Fruit fly (Drosophila melanogaster): ENCODE measurements around the gene CG32284.
A peak's percentile ranks its signal among the peaks of the same experiment; 100 is the strongest.

Gene CG32284

dm6 chr3L:3198447-3199402, 12.3 kb downstream of the CG32284 start, which contains the start of the genes CG32276 and gry (continued):
- TF ChIP-seq Sox102F (GFP tag; optimal IDR thresholded peaks at IDR 0.05) = no peak
- peak; percentile 77 for TF ChIP-seq Fer1 (GFP tag; optimal IDR thresholded peaks at IDR 0.05)
- TF ChIP-seq CG32772 (GFP tag; IDR thresholded peaks at IDR 0.05) = peak; percentile 73
- TF ChIP-seq CG3407 (GFP tag; optimal IDR thresholded peaks at IDR 0.05) = peak; percentile 33
- no peak for TF ChIP-seq corto (GFP tag; optimal IDR thresholded peaks at IDR 0.05)
- TF ChIP-seq ATbp (GFP tag; optimal IDR thresholded peaks at IDR 0.05) = no peak
- peak; percentile 92 for TF ChIP-seq Sin3A (optimal IDR thresholded peaks at IDR 0.05)
- peak; percentile 64 for TF ChIP-seq Elba2 (GFP tag; optimal IDR thresholded peaks at IDR 0.05)
- TF ChIP-seq Jarid2 (GFP tag; optimal IDR thresholded peaks at IDR 0.05) = peak; percentile 50
- TF ChIP-seq Opbp (GFP tag; IDR thresholded peaks at IDR 0.05; ENCODE audit: partially characterized antibody) = no peak
- TF ChIP-seq CG2678 (tag; optimal IDR thresholded peaks at IDR 0.05) = no peak
- TF ChIP-seq mld (GFP tag; IDR thresholded peaks at IDR 0.05; ENCODE audit: partially characterized antibody) = no peak
- no peak for TF ChIP-seq CG10654 (GFP tag; optimal IDR thresholded peaks at IDR 0.05)
- peak; percentile 93 for TF ChIP-seq YL-1 (GFP tag; optimal IDR thresholded peaks at IDR 0.05)
- TF ChIP-seq p53 (GFP tag; optimal IDR thresholded peaks at IDR 0.05) = peak; percentile 58
- TF ChIP-seq CG33213 (GFP tag; optimal IDR thresholded peaks at IDR 0.05) = peak; percentile 81
- peak; percentile 11 for TF ChIP-seq Usf (GFP tag; optimal IDR thresholded peaks at IDR 0.05)
- peak; percentile 82 for TF ChIP-seq CG9609 (GFP tag; optimal IDR thresholded peaks at IDR 0.05)
- peak; percentile 65 for TF ChIP-seq CG13296 (GFP tag; optimal IDR thresholded peaks at IDR 0.05)
- TF ChIP-seq E2f1 (GFP tag; IDR thresholded peaks at IDR 0.05) = peak; percentile 53
- TF ChIP-seq CG4404 (GFP tag; IDR thresholded peaks at IDR 0.05) = peak; percentile 33; the same call in 1 of the 2 replicates
- TF ChIP-seq CG8388 (GFP tag; optimal IDR thresholded peaks at IDR 0.05) = peak; percentile 60
- no peak for TF ChIP-seq eve (GFP tag; optimal IDR thresholded peaks at IDR 0.05)
- 0 out of 3 replicates have a peak, but pooled peaks have one; percentile 34 for TF ChIP-seq z (GFP tag; IDR thresholded peaks at IDR 0.05)
- TF ChIP-seq ase (GFP tag; IDR thresholded peaks at IDR 0.05) = peak; percentile 58; the same call in 1 of the 3 replicates
- TF ChIP-seq pita (GFP tag; optimal IDR thresholded peaks at IDR 0.05) = no peak
- peak; percentile 26; the same call in 1 of the 2 replicates for TF ChIP-seq hbn (GFP tag; IDR thresholded peaks at IDR 0.05; ENCODE audit: partially characterized antibody)
- TF ChIP-seq vfl (GFP tag; optimal IDR thresholded peaks at IDR 0.05) = peak; percentile 77
- no peak; the same call in 2 of the 3 replicates for TF ChIP-seq B-H1 (GFP tag; IDR thresholded peaks at IDR 0.05)
- peak; percentile 64 for TF ChIP-seq CG10366 (GFP tag; IDR thresholded peaks at IDR 0.05)
- TF ChIP-seq Atf6 (GFP tag; IDR thresholded peaks at IDR 0.05) = peak; percentile 39; the same call in 1 of the 2 replicates
- TF ChIP-seq CG7745 (tag; optimal IDR thresholded peaks at IDR 0.05) = no peak
- TF ChIP-seq HmgD (GFP tag; optimal IDR thresholded peaks at IDR 0.05) = peak; percentile 65
- no peak for TF ChIP-seq CG8478 (optimal IDR thresholded peaks at IDR 0.05)
- TF ChIP-seq Atf-2 (GFP tag; optimal IDR thresholded peaks at IDR 0.05) = peak; percentile 81
- no peak for TF ChIP-seq Lpt (GFP tag; optimal IDR thresholded peaks at IDR 0.05)
- TF ChIP-seq CG3281 (GFP tag; optimal IDR thresholded peaks at IDR 0.05) = peak; percentile 83
- TF ChIP-seq CG9727 (GFP tag; optimal IDR thresholded peaks at IDR 0.05) = peak; percentile 73
- peak; percentile 78 for TF ChIP-seq CG17328 (GFP tag; IDR thresholded peaks at IDR 0.05)
- TF ChIP-seq ab (GFP tag; optimal IDR thresholded peaks at IDR 0.05) = peak; percentile 52
- TF ChIP-seq stwl (tag; optimal IDR thresholded peaks at IDR 0.05) = peak; percentile 60
- TF ChIP-seq ro (GFP tag; IDR thresholded peaks at IDR 0.05) = 0 out of 2 replicates have a peak, but pooled peaks have one; percentile 16
- peak; percentile 85 for TF ChIP-seq tin (GFP tag; optimal IDR thresholded peaks at IDR 0.05)
- peak; percentile 48 for TF ChIP-seq emc (GFP tag; optimal IDR thresholded peaks at IDR 0.05)
- peak; percentile 47 for TF ChIP-seq psq (GFP tag; optimal IDR thresholded peaks at IDR 0.05)
- TF ChIP-seq al (GFP tag; IDR thresholded peaks at IDR 0.05) = peak; percentile 73
- TF ChIP-seq CG16815 (GFP tag; optimal IDR thresholded peaks at IDR 0.05) = peak; percentile 47
- TF ChIP-seq Chrac-16 (GFP tag; optimal IDR thresholded peaks at IDR 0.05) = peak; percentile 79
- TF ChIP-seq CG13287 (GFP tag; IDR thresholded peaks at IDR 0.05; ENCODE audit: partially characterized antibody) = peak; percentile 63; the same call in 1 of the 2 replicates

Measured in whole organism, embryonic.